Fruit fly (Drosophila melanogaster) whole organism, embryonic: ENCODE results near the gene CG5188.
A peak's percentile ranks its signal among the peaks of the same experiment; 100 is the strongest.

Experiments used
- ATbp ChIP-seq: fragments of 200-800 bp; sonication (Bioruptor generic); optimal IDR thresholded peaks from 2 replicates; lab custom pipeline; 2017; ENCODE audit warnings: missing biosample characterization, mild to moderate bottlenecking, missing genetic modification characterization, missing genetic modification reagents
- B-H1 ChIP-seq: fragments of 200-800 bp; sonication (Bioruptor generic); IDR thresholded peaks from 3 replicates; pipeline ENCODE4 v1.3.6; 2022; ENCODE audit warnings: missing biosample characterization, missing genetic modification characterization
- Bdp1 ChIP-seq: fragments of 200-800 bp; sonication (Bioruptor generic); optimal IDR thresholded peaks from 3 replicates; lab custom pipeline; 2016; ENCODE audit warnings: missing biosample characterization, missing genetic modification characterization
- Bteb2 ChIP-seq: fragments of 200-800 bp; sonication (Bioruptor generic); optimal IDR thresholded peaks from 2 replicates; lab custom pipeline; 2016; ENCODE audit warnings: missing biosample characterization, missing genetic modification characterization
- CG10543 ChIP-seq: fragments of 200-800 bp; sonication (Bioruptor generic); optimal IDR thresholded peaks from 3 replicates; lab custom pipeline; 2017; ENCODE audit warnings: missing biosample characterization, mild to moderate bottlenecking, missing genetic modification characterization, moderate library complexity
- CG11085 ChIP-seq: fragments of 200-800 bp; sonication (Bioruptor generic); IDR thresholded peaks from 2 replicates; pipeline ENCODE4 v1.3.6; 2022; ENCODE audit warnings: missing biosample characterization, missing genetic modification characterization
- CG13775 ChIP-seq: fragments of 200-800 bp; sonication (Bioruptor generic); optimal IDR thresholded peaks from 3 replicates; lab custom pipeline; 2017; ENCODE audit warnings: missing biosample characterization, mild to moderate bottlenecking, missing genetic modification characterization
- CG14667 ChIP-seq: fragments of 200-800 bp; sonication (Bioruptor generic); IDR thresholded peaks from 2 replicates; pipeline ENCODE4 v1.3.6; 2022; ENCODE audit warnings: missing biosample characterization, missing genetic modification characterization
- CG14860 ChIP-seq: fragments of 200-800 bp; sonication (Bioruptor generic); IDR thresholded peaks from 3 replicates; pipeline ENCODE4 v1.3.6; 2022; ENCODE audit warnings: missing biosample characterization, missing genetic modification characterization; ENCODE audit not compliant: partially characterized antibody
- CG16815 ChIP-seq: fragments of 200-800 bp; sonication (Bioruptor generic); optimal IDR thresholded peaks from 3 replicates; lab custom pipeline; 2017; ENCODE audit warnings: missing biosample characterization, mild to moderate bottlenecking, missing genetic modification characterization
- CG18599 ChIP-seq: fragments of 200-800 bp; sonication (Bioruptor generic); optimal IDR thresholded peaks from 3 replicates; lab custom pipeline; 2017; ENCODE audit warnings: missing biosample characterization, missing genetic modification characterization, mild to moderate bottlenecking, moderate library complexity, missing genetic modification reagents
- CG30020 ChIP-seq: fragments of 200-800 bp; optimal IDR thresholded peaks from 2 replicates; lab custom pipeline; 2019; ENCODE audit warnings: missing biosample characterization, mild to moderate bottlenecking, missing genetic modification characterization, moderate library complexity
- CG3163 ChIP-seq: fragments of 200-800 bp; sonication (Bioruptor generic); optimal IDR thresholded peaks from 3 replicates; lab custom pipeline; 2016; ENCODE audit warnings: missing biosample characterization, missing genetic modification characterization
- CG32532 ChIP-seq: fragments of 200-800 bp; sonication (Bioruptor generic); IDR thresholded peaks from 2 replicates; pipeline ENCODE4 v1.3.6; 2022; ENCODE audit warnings: missing biosample characterization, missing genetic modification characterization
- CG7372 ChIP-seq: fragments of 200-800 bp; sonication (Bioruptor generic); IDR thresholded peaks from 2 replicates; pipeline ENCODE4 v1.3.6; 2022; ENCODE audit warnings: missing biosample characterization, missing genetic modification characterization
- CG7745 ChIP-seq: fragments of 200-800 bp; sonication (Bioruptor generic); optimal IDR thresholded peaks from 2 replicates; lab custom pipeline; 2018; ENCODE audit warnings: missing biosample characterization, mild to moderate bottlenecking, missing genetic modification characterization, moderate library complexity
- CG8089 ChIP-seq: fragments of 200-800 bp; sonication (Bioruptor generic); optimal IDR thresholded peaks from 3 replicates; lab custom pipeline; 2016; ENCODE audit warnings: missing biosample characterization, missing genetic modification characterization
- CG8290 ChIP-seq, 3 experiments: fragments of 200-800 bp; sonication (Bioruptor generic); optimal IDR thresholded peaks; 2 replicates each; lab custom pipeline; 2016 to 2019; ENCODE audit warnings: missing biosample characterization in 3 of 3, missing genetic modification characterization in 3 of 3, mild to moderate bottlenecking in 2 of 3, moderate library complexity in 1 of 3
- CrebB ChIP-seq: fragments of 200-800 bp; sonication (Bioruptor generic); optimal IDR thresholded peaks from 3 replicates; lab custom pipeline; 2018; ENCODE audit warnings: missing biosample characterization, mild to moderate bottlenecking, missing genetic modification characterization
- Dfd ChIP-seq, 2 experiments: fragments of >200 bp; optimal IDR thresholded peaks; 2 replicates each; lab custom pipeline; 2017; ENCODE audit warnings: missing biosample characterization in 2 of 2, missing genetic modification characterization in 2 of 2
- Dp ChIP-seq: fragments of 200-800 bp; sonication (Bioruptor generic); optimal IDR thresholded peaks from 2 replicates; lab custom pipeline; 2018; ENCODE audit warnings: missing biosample characterization, mild to moderate bottlenecking, missing genetic modification characterization, moderate library complexity
- E2f1 ChIP-seq: fragments of 200-800 bp; sonication (Bioruptor generic); IDR thresholded peaks from 2 replicates; pipeline ENCODE4 v1.3.6; 2022; ENCODE audit warnings: missing biosample characterization, missing genetic modification characterization
- Gsc ChIP-seq: fragments of 200-800 bp; sonication (Bioruptor generic); IDR thresholded peaks from 2 replicates; pipeline ENCODE4 v1.3.6; 2022; ENCODE audit warnings: missing biosample characterization, missing genetic modification characterization
- HHEX ChIP-seq: fragments of 200-800 bp; sonication (Bioruptor generic); optimal IDR thresholded peaks from 3 replicates; lab custom pipeline; 2017; ENCODE audit warnings: missing biosample characterization, mild to moderate bottlenecking, missing genetic modification characterization, missing genetic modification reagents
- HmgD ChIP-seq: fragments of 200-800 bp; sonication (Bioruptor generic); optimal IDR thresholded peaks from 3 replicates; lab custom pipeline; 2016; ENCODE audit warnings: missing biosample characterization, missing genetic modification characterization
- Lim3 ChIP-seq: fragments of 200-800 bp; sonication (Bioruptor generic); IDR thresholded peaks from 2 replicates; pipeline ENCODE4 v1.3.6; 2022; ENCODE audit warnings: missing biosample characterization, missing genetic modification characterization
- MESR4 ChIP-seq: fragments of 200-800 bp; sonication (Bioruptor generic); optimal IDR thresholded peaks from 2 replicates; lab custom pipeline; 2018; ENCODE audit warnings: missing biosample characterization, mild to moderate bottlenecking, missing genetic modification characterization, moderate library complexity
- Mrtf ChIP-seq: fragments of 200-800 bp; sonication (Bioruptor generic); IDR thresholded peaks from 3 replicates; pipeline ENCODE4 v1.3.6; 2022; ENCODE audit warnings: missing biosample characterization, missing genetic modification characterization
- NC2β ChIP-seq: fragments of 200-800 bp; sonication (Bioruptor generic); optimal IDR thresholded peaks from 2 replicates; lab custom pipeline; 2016; ENCODE audit warnings: missing biosample characterization, missing genetic modification characterization
- Opbp ChIP-seq: fragments of 200-800 bp; sonication (Bioruptor generic); IDR thresholded peaks from 3 replicates; pipeline ENCODE4 v1.3.6; 2022; ENCODE audit warnings: missing biosample characterization, missing genetic modification characterization; ENCODE audit not compliant: partially characterized antibody
- Optix ChIP-seq: fragments of 200-800 bp; sonication (Bioruptor generic); IDR thresholded peaks from 3 replicates; pipeline ENCODE4 v1.3.6; 2022; ENCODE audit warnings: missing biosample characterization, missing genetic modification characterization
- Rfx ChIP-seq: fragments of 200-800 bp; sonication (Bioruptor generic); IDR thresholded peaks from 2 replicates; pipeline ENCODE4 v1.3.6; 2022; ENCODE audit warnings: missing biosample characterization, missing genetic modification characterization
- Usf ChIP-seq: fragments of 200-800 bp; sonication (Bioruptor generic); optimal IDR thresholded peaks from 2 replicates; lab custom pipeline; 2017; ENCODE audit warnings: missing genotype, missing biosample characterization, missing genetic modification characterization
- crp ChIP-seq, 2 experiments: fragments of 200-800 bp; sonication (Bioruptor generic); optimal IDR thresholded peaks; 2 replicates in 1 of 2; 3 replicates in 1 of 2; lab custom pipeline; 2017; ENCODE audit warnings: missing biosample characterization in 2 of 2, missing genetic modification characterization in 2 of 2, mild to moderate bottlenecking in 1 of 2, moderate library complexity in 1 of 2
- eve ChIP-seq, 2 experiments: fragments of >200 bp; optimal IDR thresholded peaks; 2 replicates each; lab custom pipeline; 2017; ENCODE audit warnings: missing biosample characterization in 2 of 2, missing genetic modification characterization in 2 of 2
- fd3F ChIP-seq: fragments of 200-800 bp; sonication (Bioruptor generic); optimal IDR thresholded peaks from 2 replicates; lab custom pipeline; 2018; ENCODE audit warnings: missing biosample characterization, mild to moderate bottlenecking, missing genetic modification characterization, moderate library complexity
- fd64A ChIP-seq: fragments of 200-800 bp; sonication (Bioruptor generic); optimal IDR thresholded peaks from 3 replicates; lab custom pipeline; 2018; ENCODE audit warnings: missing biosample characterization, mild to moderate bottlenecking, missing genetic modification characterization
- fu2 ChIP-seq: fragments of 200-800 bp; sonication (Bioruptor generic); optimal IDR thresholded peaks from 2 replicates; lab custom pipeline; 2016; ENCODE audit warnings: missing biosample characterization, missing genetic modification characterization
- ham ChIP-seq: fragments of 200-800 bp; sonication (Bioruptor generic); IDR thresholded peaks from 2 replicates; pipeline ENCODE4 v1.3.6; 2022; ENCODE audit warnings: missing biosample characterization, missing genetic modification characterization
- hbn ChIP-seq: fragments of 200-800 bp; sonication (Bioruptor generic); IDR thresholded peaks from 2 replicates; pipeline ENCODE4 v1.3.6; 2022; ENCODE audit warnings: missing biosample characterization, missing genetic modification characterization; ENCODE audit not compliant: partially characterized antibody
- hkb ChIP-seq, 2 experiments: fragments of 200-800 bp in 1 of 2; fragments of >200 bp in 1 of 2; sonication (Bioruptor generic) in 1 of 2; IDR thresholded peaks in 1 of 2; optimal IDR thresholded peaks in 1 of 2; 2 replicates each; pipeline versions ENCODE4 v1.3.6 to Lab custom; 2017 to 2022; ENCODE audit warnings: missing biosample characterization in 1 of 2, missing genetic modification characterization in 1 of 2
- psq ChIP-seq: fragments of 200-800 bp; sonication (Bioruptor generic); optimal IDR thresholded peaks from 2 replicates; lab custom pipeline; 2017; ENCODE audit warnings: missing biosample characterization, missing genetic modification characterization
- ranshi ChIP-seq: fragments of 200-800 bp; sonication (Bioruptor generic); IDR thresholded peaks from 2 replicates; pipeline ENCODE4 v1.3.6; 2022; ENCODE audit warnings: missing biosample characterization, missing genetic modification characterization
- slbo ChIP-seq: fragments of 200-800 bp; sonication (Bioruptor generic); IDR thresholded peaks from 2 replicates; pipeline ENCODE4 v1.3.6; 2022; ENCODE audit warnings: missing biosample characterization, missing genetic modification characterization
- sug ChIP-seq: fragments of 200-800 bp; optimal IDR thresholded peaks from 2 replicates; lab custom pipeline; 2019; ENCODE audit warnings: missing biosample characterization, mild to moderate bottlenecking, missing genetic modification characterization, moderate library complexity
- tx ChIP-seq: fragments of 200-800 bp; sonication (Bioruptor generic); optimal IDR thresholded peaks from 2 replicates; lab custom pipeline; 2016; ENCODE audit warnings: missing biosample characterization, missing genetic modification characterization
- vvl ChIP-seq: fragments of 200-800 bp; sonication (Bioruptor generic); IDR thresholded peaks from 2 replicates; pipeline ENCODE4 v1.3.6; 2022; ENCODE audit warnings: missing biosample characterization, missing genetic modification characterization
- wek ChIP-seq: fragments of 200-800 bp; sonication (Bioruptor generic); optimal IDR thresholded peaks from 3 replicates; lab custom pipeline; 2018; ENCODE audit warnings: missing biosample characterization, mild to moderate bottlenecking, missing genetic modification characterization, moderate library complexity
- zen ChIP-seq: fragments of 200-800 bp; sonication (Bioruptor generic); optimal IDR thresholded peaks from 3 replicates; lab custom pipeline; 2018; ENCODE audit warnings: missing biosample characterization, mild to moderate bottlenecking, missing genetic modification characterization, moderate library complexity

The CG5188 gene

DNA sequence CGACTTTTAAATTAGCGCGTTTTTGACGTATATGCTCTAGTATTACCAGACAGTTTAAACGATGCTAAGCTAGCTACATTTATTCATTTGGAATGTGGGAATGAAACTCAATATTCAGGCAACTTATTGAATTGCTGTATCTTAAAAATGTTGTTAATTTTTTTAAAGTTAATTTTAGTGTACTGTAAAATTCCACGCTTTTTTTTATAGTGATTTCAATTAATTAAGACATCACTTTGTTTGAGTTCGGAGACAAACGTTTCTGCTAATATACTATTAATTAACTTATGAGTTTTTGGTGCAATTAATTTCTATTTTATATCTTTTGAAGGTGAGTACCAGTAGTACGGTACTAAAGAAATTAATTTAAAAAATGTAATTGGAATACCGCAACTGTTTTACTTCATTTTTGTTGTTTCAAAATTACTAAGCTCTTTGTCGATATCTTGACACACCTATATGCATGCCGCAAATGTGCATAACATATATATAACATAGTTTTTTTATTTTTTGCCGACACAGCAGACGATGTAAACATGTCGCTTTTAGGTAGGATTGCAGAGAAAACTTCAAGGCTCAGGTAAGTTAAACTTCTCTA, 42.3 kb upstream of the CG5188 start, which contains the start of the genes Cdk1 and mRpS7:
Cdk1 (minus strand) TSS at position 55 of the 598 bp plus-strand sequence.
mRpS7 (plus strand) TSS at position 455 of the 598 bp plus-strand sequence.
- no peak for TF ChIP-seq hbn (GFP tag; lab: Robert Waterston, UW)
- TF ChIP-seq HmgD, result peak; percentile 36
- TF ChIP-seq hkb (optimal IDR thresholded peaks at IDR 0.05; lab: Kevin White, UChicago), result no peak
- TF ChIP-seq hkb (GFP tag; IDR thresholded peaks at IDR 0.05; lab: Robert Waterston, UW), result peak; percentile 82
- peak; percentile 7 for TF ChIP-seq CG10543 (GFP tag; lab: Kevin White, UChicago)
- TF ChIP-seq CG8290 (GFP tag; optimal IDR thresholded peaks at IDR 0.05; lab: Kevin White, UChicago), result peak; percentile 43
- peak in 1 of 2 experiments; percentile 19 for TF ChIP-seq CG8290 (tag; optimal IDR thresholded peaks at IDR 0.05; lab: Kevin White, UChicago)
- peak; percentile 51 for TF ChIP-seq CG16815 (GFP tag; lab: Kevin White, UChicago)
- TF ChIP-seq fu2, result peak; percentile 29
- TF ChIP-seq Bdp1 (GFP tag; lab: Kevin White, UChicago), result no peak
- no peak for TF ChIP-seq CG7745 (tag; lab: Kevin White, UChicago)
- TF ChIP-seq Dfd (GFP tag; optimal IDR thresholded peaks at IDR 0.05; lab: Kevin White, UChicago), result no peak
- peak; percentile 66 for TF ChIP-seq fd3F (GFP tag; lab: Kevin White, UChicago)
- peak; percentile 42 for TF ChIP-seq CG8089 (GFP tag; lab: Kevin White, UChicago)
- TF ChIP-seq wek (GFP tag; lab: Kevin White, UChicago), result peak; percentile 57
- TF ChIP-seq eve (GFP tag; optimal IDR thresholded peaks at IDR 0.05; lab: Kevin White, UChicago), result peak in 1 of 2 experiments; percentile 41
- TF ChIP-seq CG14667, result no peak; the same call in 1 of the 2 replicates
- peak; percentile 56 for TF ChIP-seq E2f1 (GFP tag; lab: Robert Waterston, UW)
- TF ChIP-seq crp (GFP tag; optimal IDR thresholded peaks at IDR 0.05; lab: Kevin White, UChicago), result peak in 1 of 2 experiments; percentile 35
- no peak for TF ChIP-seq Optix
- TF ChIP-seq Rfx (GFP tag; lab: Robert Waterston, UW), result peak; percentile 70
- TF ChIP-seq CG30020, result peak; percentile 100
- TF ChIP-seq NC2β (GFP tag; lab: Kevin White, UChicago), result peak; percentile 31
- peak; percentile 78 for TF ChIP-seq slbo
- TF ChIP-seq psq (GFP tag; lab: Kevin White, UChicago), result no peak
- peak; percentile 77 for TF ChIP-seq CG32532
- no peak for TF ChIP-seq Gsc (GFP tag; lab: Robert Waterston, UW)
- peak; percentile 74 for TF ChIP-seq Dp
- TF ChIP-seq Opbp, result no peak
- TF ChIP-seq HHEX, result peak; percentile 40
- peak; percentile 63 for TF ChIP-seq B-H1
- peak; percentile 8 for TF ChIP-seq CG3163 (GFP tag; lab: Kevin White, UChicago)
- TF ChIP-seq Mrtf (GFP tag; lab: Robert Waterston, UW), result no peak; the same call in 2 of the 3 replicates
- peak; percentile 69 for TF ChIP-seq Bteb2
- TF ChIP-seq zen (tag; lab: Kevin White, UChicago), result peak; percentile 70
- no peak for TF ChIP-seq ATbp
- peak; percentile 75 for TF ChIP-seq CG18599
- peak; percentile 62 for TF ChIP-seq MESR4 (GFP tag; lab: Kevin White, UChicago)
- peak; percentile 44 for TF ChIP-seq tx (GFP tag; lab: Kevin White, UChicago)
- no peak for TF ChIP-seq fd64A (GFP tag; lab: Kevin White, UChicago)
- peak; percentile 65 for TF ChIP-seq CG7372
- peak; percentile 80 for TF ChIP-seq CG13775 (GFP tag; lab: Kevin White, UChicago)
- TF ChIP-seq Usf (GFP tag; lab: Kevin White, UChicago), result peak; percentile 40
- peak; percentile 77 for TF ChIP-seq vvl (GFP tag; lab: Robert Waterston, UW)
- no peak for TF ChIP-seq CrebB (tag; lab: Kevin White, UChicago)
- TF ChIP-seq CG11085, result no peak
- TF ChIP-seq Lim3 (GFP tag; lab: Robert Waterston, UW), result no peak
- no peak for TF ChIP-seq CG14860 (GFP tag; lab: Robert Waterston, UW)
- TF ChIP-seq ranshi, result 0 out of 2 replicates have a peak, but pooled peaks have one; percentile 68
- peak; percentile 65 for TF ChIP-seq sug
- TF ChIP-seq ham (GFP tag; lab: Robert Waterston, UW), result no peak
